Worm (Caenorhabditis elegans): ENCODE data around the gene ccdc-12.

The ccdc-12 gene

DNA sequence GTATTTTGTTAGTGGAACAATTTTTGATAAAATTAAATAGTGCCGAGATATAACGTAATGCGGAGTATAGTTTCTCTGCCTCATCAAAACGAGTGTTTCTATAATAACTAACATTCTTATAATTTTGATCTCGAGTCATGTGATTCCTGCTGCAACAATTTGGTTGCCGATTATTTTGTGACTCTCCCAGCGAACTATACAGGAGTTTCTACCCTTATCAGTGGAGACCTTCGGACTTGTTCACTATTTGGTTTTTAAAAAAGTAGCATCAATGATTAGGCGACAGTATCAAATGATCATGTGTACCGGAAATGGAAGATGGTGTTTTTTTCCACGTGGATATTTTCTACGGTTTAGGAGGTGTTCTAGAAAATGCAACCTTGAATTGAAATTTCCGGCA is 28.7 kb downstream of the ccdc-12 start:
- TF ChIP-seq him-1 (tag; optimal IDR thresholded peaks at IDR 0.05): no peak

DNA sequence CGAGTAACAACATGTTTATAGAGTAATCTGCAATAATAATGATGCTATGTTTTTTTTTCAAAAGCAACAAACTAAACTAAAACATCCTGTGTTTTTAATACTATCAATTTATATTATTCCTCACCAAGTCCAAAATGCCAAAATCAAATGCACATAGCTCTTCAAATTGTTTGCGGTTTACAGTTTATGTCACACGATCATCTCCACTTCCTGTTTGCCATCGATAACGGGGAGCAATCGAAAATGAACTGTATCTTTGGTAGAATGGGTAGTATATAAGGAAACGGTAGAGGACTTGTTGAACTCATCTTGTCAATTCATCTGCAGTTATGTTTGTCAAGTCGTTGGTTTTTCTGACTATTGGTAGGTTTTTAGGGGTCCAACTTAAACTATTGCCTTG is 30.8 kb downstream of the ccdc-12 start, which contains the start of gene ilys-3:
Gene ilys-3, plus strand, starts transcription at position 301 of the 400 bp plus-strand sequence.
- TF ChIP-seq dao-5 (tag; optimal IDR thresholded peaks at IDR 0.05) (no peak), him-1 (tag; optimal IDR thresholded peaks at IDR 0.05) (no peak), W03F9.2 (tag; optimal IDR thresholded peaks at IDR 0.05) (no peak)

- TF ChIP-seq W03F9.2 (tag; optimal IDR thresholded peaks at IDR 0.05): no peak
- TF ChIP-seq him-1 (tag; optimal IDR thresholded peaks at IDR 0.05): no peak
- no peak for TF ChIP-seq dao-5 (tag; optimal IDR thresholded peaks at IDR 0.05)
These were observed 31.7 kb downstream of the ccdc-12 start, which contains the start of gene cdh-10 for ce11 chrIV:2463311-2463710. Gene cdh-10 (minus strand): TSS chrIV:2463369.

DNA sequence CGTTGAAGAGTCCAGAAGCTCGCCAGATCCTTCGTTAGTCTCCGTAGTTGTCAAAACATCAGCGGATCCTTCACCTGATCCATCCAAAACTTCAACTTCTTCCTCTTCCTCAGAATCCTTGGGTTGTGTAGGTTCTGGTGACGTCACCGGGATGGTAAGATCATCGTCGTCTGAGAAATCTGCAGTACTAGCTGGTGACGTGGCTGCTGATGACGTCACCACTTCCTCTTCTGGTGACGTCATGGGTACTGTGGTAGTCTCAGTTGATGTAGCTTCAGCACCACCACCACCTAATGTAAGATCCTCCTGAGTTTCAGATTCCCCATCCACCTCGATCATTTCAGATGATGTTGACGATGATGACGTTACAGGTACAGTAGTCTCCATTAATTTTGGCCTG is 33.6 kb downstream of the ccdc-12 start:
- no peak for TF ChIP-seq him-1 (tag; optimal IDR thresholded peaks at IDR 0.05)
- no peak for TF ChIP-seq W03F9.2 (tag; optimal IDR thresholded peaks at IDR 0.05)
- TF ChIP-seq dao-5 (tag; optimal IDR thresholded peaks at IDR 0.05): no peak

DNA sequence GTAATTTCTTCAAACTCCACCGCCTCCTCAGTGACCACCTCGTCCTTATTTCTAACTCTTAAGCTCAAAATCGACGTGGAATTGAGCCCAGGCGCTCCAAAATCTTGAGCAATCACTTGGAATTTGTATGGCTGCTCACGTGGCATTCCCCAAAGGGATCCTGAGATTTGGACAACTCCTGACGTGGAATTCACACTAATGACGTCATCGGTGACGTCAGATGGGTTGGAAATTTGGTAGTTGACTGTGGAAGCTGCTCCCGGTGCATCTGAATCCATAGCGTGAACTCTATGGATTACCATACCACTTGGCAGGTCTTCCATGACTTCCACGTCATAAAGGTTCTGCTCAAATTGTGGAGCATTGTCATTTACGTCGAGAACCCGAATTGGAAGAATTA is 39.8 kb downstream of the ccdc-12 start:
- TF ChIP-seq W03F9.2 (tag; optimal IDR thresholded peaks at IDR 0.05): no peak
- no peak for TF ChIP-seq him-1 (tag; optimal IDR thresholded peaks at IDR 0.05)
- no peak for TF ChIP-seq dao-5 (tag; optimal IDR thresholded peaks at IDR 0.05)

DNA sequence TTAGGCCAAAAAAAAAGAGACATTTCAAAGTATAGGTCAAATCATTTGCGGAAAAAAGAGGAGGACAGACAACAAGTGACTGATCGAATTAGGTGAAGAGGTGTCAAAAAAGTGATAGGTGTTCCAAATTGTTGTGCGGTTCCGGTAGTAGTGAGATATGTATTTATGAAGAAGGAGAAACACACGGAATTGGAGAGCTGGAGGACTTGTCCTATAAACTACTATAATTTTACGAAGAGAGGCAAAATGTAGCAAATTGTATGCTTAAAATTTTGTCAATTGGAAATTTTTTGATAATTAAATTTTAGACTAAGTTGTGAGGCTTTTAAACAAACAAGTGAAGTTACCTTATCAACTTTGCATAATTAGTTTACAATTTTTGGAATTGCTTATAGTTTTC is 43.3 kb downstream of the ccdc-12 start:
- TF ChIP-seq W03F9.2 (tag; optimal IDR thresholded peaks at IDR 0.05): no peak

- TF ChIP-seq him-1 (tag; optimal IDR thresholded peaks at IDR 0.05): no peak
- TF ChIP-seq W03F9.2 (tag; optimal IDR thresholded peaks at IDR 0.05): no peak
- no peak for TF ChIP-seq dao-5 (tag; optimal IDR thresholded peaks at IDR 0.05)
These were observed 43.7 kb downstream of the ccdc-12 start, which contains the start of gene C45G7.13 for ce11 chrIV:2451233-2451632. Gene C45G7.13 (minus strand): TSS chrIV:2451333.

All from whole organism, L4/young adult.